Fruit fly (Drosophila melanogaster): Measurements from ENCODE around the gene CG2991.

CG2991 gene

dm6 chr2L:2878188-2878587, 21.2 kb downstream of the CG2991 start, which contains the start of the genes Prx6a and Sbat (continued):
- TF ChIP-seq pho (GFP tag; optimal IDR thresholded peaks at IDR 0.05): peak; percentile 70
- TF ChIP-seq kah (GFP tag; optimal IDR thresholded peaks at IDR 0.05): peak; percentile 14
- peak; percentile 81 for TF ChIP-seq CG18599 (GFP tag; optimal IDR thresholded peaks at IDR 0.05)
- peak; percentile 74 for TF ChIP-seq dpn (GFP tag; optimal IDR thresholded peaks at IDR 0.05)
- peak; percentile 57 for TF ChIP-seq slp2 (GFP tag; optimal IDR thresholded peaks at IDR 0.05)
- TF ChIP-seq gfzf (GFP tag; optimal IDR thresholded peaks at IDR 0.05): peak; percentile 11
- peak; percentile 77 for TF ChIP-seq luna (GFP tag; optimal IDR thresholded peaks at IDR 0.05)
- TF ChIP-seq CG11695 (GFP tag; IDR thresholded peaks at IDR 0.05): no peak
- peak; percentile 59; the same call in 1 of the 2 replicates for TF ChIP-seq NFAT (GFP tag; IDR thresholded peaks at IDR 0.05)
- no peak for TF ChIP-seq CG7963 (GFP tag; IDR thresholded peaks at IDR 0.05; ENCODE audit: partially characterized antibody)
- peak; percentile 66 for TF ChIP-seq pnt (GFP tag; optimal IDR thresholded peaks at IDR 0.05)
- peak; percentile 57 for TF ChIP-seq CG12744 (GFP tag; optimal IDR thresholded peaks at IDR 0.05)
- TF ChIP-seq Hsf (GFP tag; optimal IDR thresholded peaks at IDR 0.05): peak; percentile 75
- TF ChIP-seq CG3838 (GFP tag; optimal IDR thresholded peaks at IDR 0.05): peak; percentile 4
- no peak for TF ChIP-seq BtbVII (GFP tag; optimal IDR thresholded peaks at IDR 0.05)
- peak; percentile 73 for TF ChIP-seq CG12659 (GFP tag; optimal IDR thresholded peaks at IDR 0.05)
- no peak for TF ChIP-seq ERR (GFP tag; optimal IDR thresholded peaks at IDR 0.05)
- TF ChIP-seq C15 (GFP tag; IDR thresholded peaks at IDR 0.05): no peak
- TF ChIP-seq da (GFP tag; optimal IDR thresholded peaks at IDR 0.05): peak; percentile 53
- TF ChIP-seq prd (optimal IDR thresholded peaks at IDR 0.05): no peak
- peak; percentile 80 for TF ChIP-seq prd (GFP tag; IDR thresholded peaks at IDR 0.05)
- 0 out of 3 replicates have a peak, but pooled peaks have one; percentile 45 for TF ChIP-seq sr (GFP tag; IDR thresholded peaks at IDR 0.05)
- TF ChIP-seq CG17385 (GFP tag; optimal IDR thresholded peaks at IDR 0.05): peak; percentile 53
- TF ChIP-seq CG16813 (GFP tag; IDR thresholded peaks at IDR 0.05; ENCODE audit: partially characterized antibody): peak; percentile 36; the same call in 1 of the 3 replicates
- 0 out of 2 replicates have a peak, but pooled peaks have one; percentile 28 for TF ChIP-seq CG4730 (GFP tag; IDR thresholded peaks at IDR 0.05)
- no peak for TF ChIP-seq sens-2 (GFP tag; IDR thresholded peaks at IDR 0.05)
- TF ChIP-seq Scr (GFP tag; IDR thresholded peaks at IDR 0.05; ENCODE audit: partially characterized antibody): peak; percentile 32; the same call in 1 of the 2 replicates
- TF ChIP-seq CG6791 (GFP tag; IDR thresholded peaks at IDR 0.05; ENCODE audit: partially characterized antibody): no peak
- peak; percentile 83 for TF ChIP-seq CHES-1-like (GFP tag; optimal IDR thresholded peaks at IDR 0.05)
- peak; percentile 72 for TF ChIP-seq zen (tag; optimal IDR thresholded peaks at IDR 0.05)
- TF ChIP-seq unpg (GFP tag; optimal IDR thresholded peaks at IDR 0.05): peak; percentile 74
- peak; percentile 88 for TF ChIP-seq CG8478 (optimal IDR thresholded peaks at IDR 0.05)
- TF ChIP-seq fd96Cb (tag; optimal IDR thresholded peaks at IDR 0.05): peak; percentile 60
- peak; percentile 44 for TF ChIP-seq dm (GFP tag; optimal IDR thresholded peaks at IDR 0.05)
- peak; percentile 52 for TF ChIP-seq unc-4 (GFP tag; IDR thresholded peaks at IDR 0.05; ENCODE audit: partially characterized antibody)
- peak; percentile 65 for TF ChIP-seq CG10979 (tag; optimal IDR thresholded peaks at IDR 0.05)
- peak; percentile 34 for TF ChIP-seq oc (tag; optimal IDR thresholded peaks at IDR 0.05)
- no peak for TF ChIP-seq ab (GFP tag; optimal IDR thresholded peaks at IDR 0.05)
- TF ChIP-seq nom (GFP tag; optimal IDR thresholded peaks at IDR 0.05): peak; percentile 32
- peak; percentile 79 for TF ChIP-seq CG12391 (tag; optimal IDR thresholded peaks at IDR 0.05)
- TF ChIP-seq CG14050 (GFP tag; IDR thresholded peaks at IDR 0.05): peak; percentile 48; the same call in 2 of the 3 replicates
- TF ChIP-seq CG17359 (tag; optimal IDR thresholded peaks at IDR 0.05): peak; percentile 72
- peak; percentile 45 for TF ChIP-seq en (GFP tag; optimal IDR thresholded peaks at IDR 0.05)
- TF ChIP-seq corto (GFP tag; optimal IDR thresholded peaks at IDR 0.05): no peak
- TF ChIP-seq Bteb2 (GFP tag; optimal IDR thresholded peaks at IDR 0.05): peak; percentile 47
- peak; percentile 49 for TF ChIP-seq jing (GFP tag; optimal IDR thresholded peaks at IDR 0.05)
- TF ChIP-seq cwo (GFP tag; optimal IDR thresholded peaks at IDR 0.05): peak; percentile 30
- TF ChIP-seq Adf1 (GFP tag; IDR thresholded peaks at IDR 0.05): no peak
- TF ChIP-seq CG31365 (tag; optimal IDR thresholded peaks at IDR 0.05): peak; percentile 35
- TF ChIP-seq CG15696 (tag; optimal IDR thresholded peaks at IDR 0.05): peak; percentile 76

Measured in whole organism, embryonic.